Fruit fly (Drosophila melanogaster): ENCODE data around the gene CG3402.

CG3402 gene

DNA sequence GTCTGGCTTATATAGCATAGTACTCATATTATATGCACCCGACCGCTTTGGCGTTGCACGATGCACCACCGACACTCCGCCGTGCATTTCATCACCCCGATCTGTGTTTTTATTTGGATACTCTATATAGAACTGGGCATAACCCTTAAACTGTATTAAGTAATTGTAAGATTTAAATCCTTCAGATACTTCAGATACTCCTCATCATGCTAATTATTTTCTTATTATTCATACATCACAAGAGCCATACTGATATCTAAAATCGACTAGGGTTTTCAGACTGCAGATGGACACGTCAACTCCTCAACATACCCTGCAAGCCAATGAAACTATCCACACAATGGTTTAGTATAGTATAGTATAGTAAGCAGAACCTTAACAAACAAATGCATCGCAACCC lies 29.1 kb downstream of the CG3402 start (continued):
- TF ChIP-seq B-H2 (GFP tag; optimal IDR thresholded peaks at IDR 0.05) (no peak), zen (tag; optimal IDR thresholded peaks at IDR 0.05) (no peak), Bdp1 (GFP tag; optimal IDR thresholded peaks at IDR 0.05) (no peak), fu2 (GFP tag; optimal IDR thresholded peaks at IDR 0.05) (no peak), sc (optimal IDR thresholded peaks at IDR 0.05) (no peak), sc (GFP tag; optimal IDR thresholded peaks at IDR 0.05) (no peak), CG31388 (GFP tag; optimal IDR thresholded peaks at IDR 0.05) (no peak), CG7928 (GFP tag; optimal IDR thresholded peaks at IDR 0.05) (no peak), nmo (GFP tag; optimal IDR thresholded peaks at IDR 0.05) (peak; percentile 31), trem (tag; optimal IDR thresholded peaks at IDR 0.05) (no peak), CG4820 (GFP tag; optimal IDR thresholded peaks at IDR 0.05) (no peak), scrt (GFP tag; optimal IDR thresholded peaks at IDR 0.05) (no peak), ranshi (GFP tag; IDR thresholded peaks at IDR 0.05) (no peak), mirr (GFP tag; optimal IDR thresholded peaks at IDR 0.05) (no peak), dmrt11E (tag; optimal IDR thresholded peaks at IDR 0.05) (peak; percentile 68), CG3163 (GFP tag; optimal IDR thresholded peaks at IDR 0.05) (no peak), dmrt99B (tag; optimal IDR thresholded peaks at IDR 0.05) (peak; percentile 41), CG17186 (GFP tag; optimal IDR thresholded peaks at IDR 0.05) (no peak), tx (GFP tag; optimal IDR thresholded peaks at IDR 0.05) (no peak), E2f1 (GFP tag; IDR thresholded peaks at IDR 0.05) (no peak), Atf-2 (GFP tag; optimal IDR thresholded peaks at IDR 0.05) (no peak), Jarid2 (GFP tag; optimal IDR thresholded peaks at IDR 0.05) (no peak), vvl (GFP tag; IDR thresholded peaks at IDR 0.05) (peak; percentile 67), Dp (GFP tag; optimal IDR thresholded peaks at IDR 0.05) (no peak), CG10543 (GFP tag; optimal IDR thresholded peaks at IDR 0.05) (no peak), ftz-f1 (GFP tag; optimal IDR thresholded peaks at IDR 0.05) (no peak), CG10366 (GFP tag; IDR thresholded peaks at IDR 0.05) (no peak; the same call in 1 of the 2 replicates), kah (GFP tag; optimal IDR thresholded peaks at IDR 0.05) (no peak), ap (GFP tag; IDR thresholded peaks at IDR 0.05) (no peak), NfI (GFP tag; optimal IDR thresholded peaks at IDR 0.05) (peak; percentile 10), peb (GFP tag; IDR thresholded peaks at IDR 0.05) (no peak), GATAe (GFP tag; conservative IDR thresholded peaks at IDR 0.05) (no peak), sob (GFP tag; IDR thresholded peaks at IDR 0.05) (no peak), sens-2 (GFP tag; IDR thresholded peaks at IDR 0.05) (no peak), B-H1 (GFP tag; IDR thresholded peaks at IDR 0.05) (no peak), fd96Cb (tag; optimal IDR thresholded peaks at IDR 0.05) (peak; percentile 6), Gug (GFP tag; IDR thresholded peaks at IDR 0.05) (peak; percentile 23; the same call in 2 of the 4 replicates), Mes4 (GFP tag; optimal IDR thresholded peaks at IDR 0.05) (no peak), CG5245 (GFP tag; optimal IDR thresholded peaks at IDR 0.05) (no peak), CG11504 (tag; optimal IDR thresholded peaks at IDR 0.05) (peak; percentile 31), CG6854 (GFP tag; optimal IDR thresholded peaks at IDR 0.05) (no peak), Med (GFP tag) (peak; percentile 63), CG10147 (GFP tag; optimal IDR thresholded peaks at IDR 0.05) (no peak), CG17361 (GFP tag; IDR thresholded peaks at IDR 0.05) (peak; percentile 63), Asciz (GFP tag; optimal IDR thresholded peaks at IDR 0.05) (peak; percentile 12), ab (GFP tag; optimal IDR thresholded peaks at IDR 0.05) (no peak), dimm (GFP tag; IDR thresholded peaks at IDR 0.05) (no peak), aop (GFP tag; IDR thresholded peaks at IDR 0.05) (no peak), Ada2b (GFP tag; IDR thresholded peaks at IDR 0.05) (no peak), Rfx (GFP tag; IDR thresholded peaks at IDR 0.05) (no peak), MTF-1 (GFP tag; optimal IDR thresholded peaks at IDR 0.05; ENCODE audit: borderline replicate concordance) (no peak), CG12104 (GFP tag; optimal IDR thresholded peaks at IDR 0.05) (no peak), Sox102F (GFP tag; optimal IDR thresholded peaks at IDR 0.05) (peak; percentile 11)

Measured in whole organism, embryonic.